Fruit fly (Drosophila melanogaster): ENCODE measurements around the gene emb.

The emb gene

dm6 chr2L:8420259-8420930 lies 17.0 kb downstream of the emb start:
- TF ChIP-seq pad (GFP tag; optimal IDR thresholded peaks at IDR 0.05): no peak
- no peak for TF ChIP-seq ovo (GFP tag; optimal IDR thresholded peaks at IDR 0.05)
- no peak for TF ChIP-seq Hr96 (GFP tag; optimal IDR thresholded peaks at IDR 0.05)
- TF ChIP-seq CG1620 (GFP tag; optimal IDR thresholded peaks at IDR 0.05): no peak
- no peak for TF ChIP-seq CG14711 (tag; optimal IDR thresholded peaks at IDR 0.05)

dm6 chr2L:8421717-8422116 lies 18.3 kb downstream of the emb start:
- TF ChIP-seq tj (GFP tag; optimal IDR thresholded peaks at IDR 0.05): no peak
- no peak for TF ChIP-seq CG11617 (GFP tag; optimal IDR thresholded peaks at IDR 0.05)
- no peak for TF ChIP-seq pad (GFP tag; optimal IDR thresholded peaks at IDR 0.05)
- no peak for TF ChIP-seq CG5204 (GFP tag; optimal IDR thresholded peaks at IDR 0.05)
- no peak for TF ChIP-seq kay (GFP tag; ENCODE audit: borderline replicate concordance)
- TF ChIP-seq CG33017 (tag; optimal IDR thresholded peaks at IDR 0.05): no peak
- TF ChIP-seq toe (GFP tag; optimal IDR thresholded peaks at IDR 0.05): no peak
- no peak for TF ChIP-seq CG7045 (GFP tag; optimal IDR thresholded peaks at IDR 0.05)
- TF ChIP-seq Crg-1 (GFP tag; optimal IDR thresholded peaks at IDR 0.05): no peak
- no peak for TF ChIP-seq Mnt (GFP tag; optimal IDR thresholded peaks at IDR 0.05)
- no peak for TF ChIP-seq CG14711 (tag; optimal IDR thresholded peaks at IDR 0.05)
- TF ChIP-seq CG7101 (tag; optimal IDR thresholded peaks at IDR 0.05): no peak
- no peak for TF ChIP-seq ovo (GFP tag; optimal IDR thresholded peaks at IDR 0.05)
- no peak for TF ChIP-seq cnc (optimal IDR thresholded peaks at IDR 0.05)
- TF ChIP-seq Hr96 (GFP tag; optimal IDR thresholded peaks at IDR 0.05): no peak

- TF ChIP-seq Hr96 (GFP tag; optimal IDR thresholded peaks at IDR 0.05): no peak
- no peak for TF ChIP-seq CG7045 (GFP tag; optimal IDR thresholded peaks at IDR 0.05)
- no peak for TF ChIP-seq ovo (GFP tag; optimal IDR thresholded peaks at IDR 0.05)
- no peak for TF ChIP-seq pad (GFP tag; optimal IDR thresholded peaks at IDR 0.05)
- TF ChIP-seq bab1 (GFP tag; optimal IDR thresholded peaks at IDR 0.05): no peak
- TF ChIP-seq CG14711 (tag; optimal IDR thresholded peaks at IDR 0.05): no peak
- no peak for TF ChIP-seq cic (GFP tag; optimal IDR thresholded peaks at IDR 0.05)
- no peak for TF ChIP-seq toe (GFP tag; optimal IDR thresholded peaks at IDR 0.05)
- TF ChIP-seq CG1620 (GFP tag; optimal IDR thresholded peaks at IDR 0.05): no peak
- TF ChIP-seq tj (GFP tag; optimal IDR thresholded peaks at IDR 0.05): no peak
- TF ChIP-seq CG7101 (tag; optimal IDR thresholded peaks at IDR 0.05): no peak
- no peak for TF ChIP-seq Mnt (GFP tag; optimal IDR thresholded peaks at IDR 0.05)
- TF ChIP-seq Crg-1 (GFP tag; optimal IDR thresholded peaks at IDR 0.05): no peak
- TF ChIP-seq CG33017 (tag; optimal IDR thresholded peaks at IDR 0.05): no peak
Observed at dm6 chr2L:8423047-8423446, 19.7 kb downstream of the emb start.

- TF ChIP-seq tj (GFP tag; optimal IDR thresholded peaks at IDR 0.05) (peak; percentile 90), CG7101 (tag; optimal IDR thresholded peaks at IDR 0.05) (no peak), CG33017 (tag; optimal IDR thresholded peaks at IDR 0.05) (no peak), CG7045 (GFP tag; optimal IDR thresholded peaks at IDR 0.05) (no peak), CG11617 (GFP tag; optimal IDR thresholded peaks at IDR 0.05) (no peak)
Observed at dm6 chr2L:8423460-8424089, 20.2 kb downstream of the emb start.

dm6 chr2L:8424090-8424470 lies 20.7 kb downstream of the emb start:
- no peak for TF ChIP-seq CG12768 (GFP tag; optimal IDR thresholded peaks at IDR 0.05)
- no peak for TF ChIP-seq kay (GFP tag; ENCODE audit: borderline replicate concordance)
- TF ChIP-seq cnc (optimal IDR thresholded peaks at IDR 0.05): no peak
- TF ChIP-seq CG1620 (GFP tag; optimal IDR thresholded peaks at IDR 0.05): no peak

dm6 chr2L:8424662-8425208 lies 21.4 kb downstream of the emb start:
- TF ChIP-seq CG33017 (tag; optimal IDR thresholded peaks at IDR 0.05) (no peak), CG7045 (GFP tag; optimal IDR thresholded peaks at IDR 0.05) (no peak), CG1620 (GFP tag; optimal IDR thresholded peaks at IDR 0.05) (no peak), tj (GFP tag; optimal IDR thresholded peaks at IDR 0.05) (no peak), ovo (GFP tag; optimal IDR thresholded peaks at IDR 0.05) (no peak), Crg-1 (GFP tag; optimal IDR thresholded peaks at IDR 0.05) (no peak), pad (GFP tag; optimal IDR thresholded peaks at IDR 0.05) (no peak), cic (GFP tag; optimal IDR thresholded peaks at IDR 0.05) (no peak), CG5204 (GFP tag; optimal IDR thresholded peaks at IDR 0.05) (no peak), CG11617 (GFP tag; optimal IDR thresholded peaks at IDR 0.05) (no peak), CG7101 (tag; optimal IDR thresholded peaks at IDR 0.05) (no peak), cnc (optimal IDR thresholded peaks at IDR 0.05) (no peak), Clk (GFP tag; optimal IDR thresholded peaks at IDR 0.05) (no peak), bab1 (GFP tag; optimal IDR thresholded peaks at IDR 0.05) (no peak), Mnt (GFP tag; optimal IDR thresholded peaks at IDR 0.05) (no peak), kay (GFP tag; ENCODE audit: borderline replicate concordance) (no peak)

- TF ChIP-seq ovo (GFP tag; optimal IDR thresholded peaks at IDR 0.05): no peak
- TF ChIP-seq CG12768 (GFP tag; optimal IDR thresholded peaks at IDR 0.05): no peak
- TF ChIP-seq CG1620 (GFP tag; optimal IDR thresholded peaks at IDR 0.05): no peak
- TF ChIP-seq tj (GFP tag; optimal IDR thresholded peaks at IDR 0.05): peak; percentile 77
- peak; percentile 36 for TF ChIP-seq kay (GFP tag; ENCODE audit: borderline replicate concordance)
Observed at dm6 chr2L:8425212-8425611, 21.8 kb downstream of the emb start.
